Worm (Caenorhabditis elegans) whole organism, L1 larva: ENCODE results near the gene C16C8.7.
A peak's percentile ranks its signal among the peaks of the same experiment; 100 is the strongest.

ENCODE experiments used
- C04F5.9 ChIP-seq: sonication (generic microtip); optimal IDR thresholded peaks from 2 replicates; lab custom pipeline; 2016; ENCODE audit warnings: missing genetic modification characterization, missing compliant biosample characterization
- C16A3.4 ChIP-seq: fragments of 150-350 bp; optimal IDR thresholded peaks from 2 replicates; lab custom pipeline; 2014; ENCODE audit warnings: missing biosample characterization, missing genetic modification characterization
- C34B4.2 ChIP-seq: sonication (generic microtip); optimal IDR thresholded peaks from 2 replicates; lab custom pipeline; 2017; ENCODE audit warnings: mild to moderate bottlenecking, missing genetic modification characterization, missing compliant biosample characterization
- aha-1 ChIP-seq: fragments of 150-350 bp; optimal IDR thresholded peaks from 2 replicates; lab custom pipeline; 2014; ENCODE audit warnings: missing biosample characterization, missing genetic modification characterization
- aly-2 ChIP-seq: fragments of 150-350 bp; optimal IDR thresholded peaks from 2 replicates; lab custom pipeline; 2014; ENCODE audit warnings: missing biosample characterization, missing genetic modification characterization
- ama-1 ChIP-seq: fragments of 150-350 bp; optimal IDR thresholded peaks from 2 replicates; lab custom pipeline; 2014
- ceh-63 ChIP-seq: fragments of 200-800 bp; sonication (Bioruptor generic); optimal IDR thresholded peaks from 2 replicates; lab custom pipeline; 2018; ENCODE audit warnings: mild to moderate bottlenecking, missing genetic modification characterization, missing compliant biosample characterization
- ceh-82 ChIP-seq, 3 experiments: fragments of 150-350 bp in 1 of 3; sonication (generic microtip) in 2 of 3; optimal IDR thresholded peaks; 2 replicates each; lab custom pipeline; 2014 to 2017; ENCODE audit warnings: missing biosample characterization in 3 of 3, missing genetic modification characterization in 3 of 3
- ceh-88 ChIP-seq: fragments of 200-800 bp; sonication (Bioruptor generic); IDR thresholded peaks from 2 replicates; pipeline ENCODE4 v1.3.6; 2022; ENCODE audit warnings: missing genetic modification characterization, missing compliant biosample characterization
- ceh-90 ChIP-seq: sonication (generic microtip); optimal IDR thresholded peaks from 2 replicates; lab custom pipeline; 2016; ENCODE audit warnings: missing genetic modification characterization, missing compliant biosample characterization
- efl-1 ChIP-seq, 4 experiments: fragments of 150-350 bp; optimal IDR thresholded peaks in 3 of 4; peaks in 1 of 4; 1 replicate in 1 of 4; 2 replicates in 3 of 4; lab custom pipeline; 2014; ENCODE audit warnings: missing biosample characterization in 2 of 4, missing genetic modification characterization in 2 of 4, missing genetic modification reagents in 2 of 4
- egl-13 ChIP-seq: sonication (generic microtip); optimal IDR thresholded peaks from 2 replicates; lab custom pipeline; 2016; ENCODE audit warnings: missing genotype, missing genetic modification reagents, missing genetic modification characterization, missing compliant biosample characterization
- egl-27 ChIP-seq, 2 experiments: fragments of 150-350 bp in 1 of 2; sonication (generic microtip); optimal IDR thresholded peaks; 3 replicates each; lab custom pipeline; 2017 to 2018; ENCODE audit warnings: missing biosample characterization in 2 of 2, missing genetic modification characterization in 2 of 2, missing genetic modification reagents in 2 of 2
- elt-2 ChIP-seq: sonication (generic microtip); optimal IDR thresholded peaks from 2 replicates; lab custom pipeline; 2016; ENCODE audit warnings: missing genetic modification characterization, mild to moderate bottlenecking, inconsistent platforms, missing compliant biosample characterization, missing genetic modification reagents
- ets-5 ChIP-seq: fragments of 200-800 bp; sonication (Bioruptor generic); IDR thresholded peaks from 2 replicates; pipeline ENCODE4 v1.3.6; 2022; ENCODE audit warnings: missing genetic modification characterization, missing compliant biosample characterization
- fkh-10 ChIP-seq: sonication (generic microtip); optimal IDR thresholded peaks from 2 replicates; lab custom pipeline; 2017; ENCODE audit warnings: missing biosample characterization, missing genetic modification reagents, missing genetic modification characterization
- fkh-8 ChIP-seq: sonication (generic microtip); optimal IDR thresholded peaks from 2 replicates; lab custom pipeline; 2016; ENCODE audit warnings: mild to moderate bottlenecking, missing genetic modification characterization, missing compliant biosample characterization
- hlh-17 ChIP-seq: fragments of 200-800 bp; sonication (Bioruptor generic); optimal IDR thresholded peaks from 2 replicates; lab custom pipeline; 2018; ENCODE audit warnings: missing genetic modification characterization, mild to moderate bottlenecking, missing compliant biosample characterization, moderate library complexity, borderline replicate concordance
- hlh-4 ChIP-seq: sonication (generic microtip); optimal IDR thresholded peaks from 2 replicates; lab custom pipeline; 2016; ENCODE audit warnings: mild to moderate bottlenecking, missing genetic modification characterization, missing compliant biosample characterization
- isw-1 ChIP-seq: fragments of 200-800 bp; sonication (Bioruptor generic); IDR thresholded peaks from 2 replicates; pipeline ENCODE4 v1.3.6; 2022; ENCODE audit warnings: missing genetic modification characterization, missing compliant biosample characterization
- lin-13 ChIP-seq: fragments of 150-350 bp; optimal IDR thresholded peaks from 2 replicates; lab custom pipeline; 2014; ENCODE audit warnings: missing biosample characterization, missing genetic modification reagents, missing genetic modification characterization
- lin-14 ChIP-seq: fragments of 200-800 bp; sonication (Bioruptor generic); optimal IDR thresholded peaks from 2 replicates; lab custom pipeline; 2018; ENCODE audit warnings: mild to moderate bottlenecking, missing genetic modification characterization, moderate library complexity, missing compliant biosample characterization
- lin-15B ChIP-seq: fragments of 150-350 bp; sonication (generic microtip); optimal IDR thresholded peaks from 3 replicates; lab custom pipeline; 2014; ENCODE audit warnings: missing biosample characterization, missing genetic modification characterization
- lin-35 ChIP-seq, 2 experiments: fragments of 150-350 bp; optimal IDR thresholded peaks; 2 replicates each; lab custom pipeline; 2014; ENCODE audit warnings: missing biosample characterization in 2 of 2, missing genetic modification characterization in 2 of 2, missing genetic modification reagents in 2 of 2
- lin-39 ChIP-seq: fragments of 150-350 bp; optimal IDR thresholded peaks from 2 replicates; lab custom pipeline; 2014; ENCODE audit warnings: missing biosample characterization, missing genetic modification reagents, missing genetic modification characterization
- lir-3 ChIP-seq: sonication (generic microtip); optimal IDR thresholded peaks from 2 replicates; lab custom pipeline; 2016; ENCODE audit warnings: mild to moderate bottlenecking, missing genetic modification characterization, moderate library complexity, missing compliant biosample characterization; ENCODE audit not compliant: poor library complexity
- lsy-2 ChIP-seq, 2 experiments: fragments of 150-350 bp; optimal IDR thresholded peaks; 2 replicates each; lab custom pipeline; 2014; ENCODE audit warnings: missing biosample characterization in 2 of 2, missing genetic modification characterization in 2 of 2
- mab-9 ChIP-seq: fragments of 200-800 bp; sonication (Bioruptor generic); IDR thresholded peaks from 2 replicates; pipeline ENCODE4 v1.3.6; 2022; ENCODE audit warnings: missing genetic modification reagents, missing genetic modification characterization, missing compliant biosample characterization
- nhr-19 ChIP-seq: fragments of 200-800 bp; sonication (Bioruptor generic); conservative IDR thresholded peaks from 2 replicates; pipeline ENCODE4 v1.3.6; 2022; ENCODE audit warnings: missing genetic modification characterization, missing compliant biosample characterization
- nhr-237 ChIP-seq: fragments of 150-350 bp; optimal IDR thresholded peaks from 2 replicates; lab custom pipeline; 2014; ENCODE audit warnings: missing biosample characterization, missing genetic modification characterization
- nhr-77 ChIP-seq: fragments of 150-350 bp; optimal IDR thresholded peaks from 2 replicates; lab custom pipeline; 2014; ENCODE audit warnings: missing biosample characterization, missing genetic modification characterization
- nhr-85 ChIP-seq: sonication (generic microtip); peaks from one replicate; lab custom pipeline; 2016; ENCODE audit warnings: missing genetic modification characterization, inconsistent platforms, missing compliant biosample characterization
- nhr-90 ChIP-seq: sonication (generic microtip); optimal IDR thresholded peaks from 2 replicates; lab custom pipeline; 2016; ENCODE audit warnings: mild to moderate bottlenecking, missing genetic modification characterization, missing compliant biosample characterization; ENCODE audit not compliant: poor library complexity
- pax-3 ChIP-seq: fragments of 200-800 bp; sonication (Bioruptor generic); optimal IDR thresholded peaks from 2 replicates; lab custom pipeline; 2018; ENCODE audit warnings: mild to moderate bottlenecking, missing genetic modification characterization, moderate library complexity, missing compliant biosample characterization
- pqm-1 ChIP-seq: sonication (generic microtip); optimal IDR thresholded peaks from 3 replicates; lab custom pipeline; 2017; ENCODE audit warnings: missing biosample characterization, missing genetic modification characterization
- skn-1 ChIP-seq: fragments of 150-350 bp; optimal IDR thresholded peaks from 2 replicates; lab custom pipeline; 2014; ENCODE audit warnings: missing biosample characterization, missing genetic modification characterization
- snpc-4 ChIP-seq: fragments of 150-350 bp; optimal IDR thresholded peaks from 2 replicates; lab custom pipeline; 2014; ENCODE audit warnings: missing biosample characterization, missing genetic modification characterization
- sox-4 ChIP-seq: sonication (generic microtip); optimal IDR thresholded peaks from 2 replicates; lab custom pipeline; 2016; ENCODE audit warnings: missing genetic modification characterization, missing compliant biosample characterization
- sptf-1 ChIP-seq: fragments of 150-350 bp; optimal IDR thresholded peaks from 2 replicates; lab custom pipeline; 2014; ENCODE audit warnings: missing biosample characterization, missing genetic modification characterization
- tbx-2 ChIP-seq: sonication (generic microtip); optimal IDR thresholded peaks from 2 replicates; lab custom pipeline; 2016; ENCODE audit warnings: missing genetic modification characterization, missing compliant biosample characterization
- unc-86 ChIP-seq: sonication (generic microtip); optimal IDR thresholded peaks from 2 replicates; lab custom pipeline; 2016; ENCODE audit warnings: missing genetic modification characterization, missing compliant biosample characterization
- unc-98 ChIP-seq: fragments of 200-800 bp; sonication (Bioruptor generic); IDR thresholded peaks from 2 replicates; pipeline ENCODE4 v1.3.6; 2022; ENCODE audit warnings: missing genetic modification characterization, missing compliant biosample characterization
- ztf-11 ChIP-seq, 2 experiments: sonication (generic microtip); optimal IDR thresholded peaks; 2 replicates each; lab custom pipeline; 2016 to 2017; ENCODE audit warnings: missing genetic modification characterization in 2 of 2, missing biosample characterization in 1 of 2, missing compliant biosample characterization in 1 of 2

C16C8.7 gene

DNA sequence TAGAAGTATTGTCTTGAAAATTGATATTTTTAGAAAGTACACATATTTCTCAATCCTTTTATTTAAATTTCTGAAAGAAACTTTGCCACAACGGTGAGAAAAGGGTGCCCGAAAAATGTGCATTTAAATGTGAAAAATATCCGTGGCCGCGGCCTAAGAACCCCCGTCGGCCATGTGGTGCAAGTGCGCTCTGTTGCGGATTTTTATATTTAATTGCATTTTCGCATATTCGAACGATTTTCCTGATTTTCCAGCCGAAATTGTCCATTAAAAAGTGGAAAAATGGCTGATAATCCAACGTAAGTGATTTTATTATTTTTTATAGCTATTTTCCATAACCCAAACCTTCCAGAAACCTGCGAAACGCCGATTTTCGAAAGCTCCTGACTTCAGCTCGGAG, 22.3 kb upstream of the C16C8.7 start, which contains the start of gene smu-2 (continued):
- TF ChIP-seq C16A3.4 (tag; lab: Kevin White, UChicago) (peak; percentile 56), ceh-88 (GFP tag; lab: Robert Waterston, UW) (no peak), skn-1 (tag; lab: Kevin White, UChicago) (peak; percentile 37), efl-1 (optimal IDR thresholded peaks at IDR 0.05; lab: Kevin White, UChicago) (peak; percentile 71 to 73), efl-1 (GFP tag; optimal IDR thresholded peaks at IDR 0.05 in 1 of 2; lab: Kevin White, UChicago) (peak; percentile 71 to 96), ztf-11 (tag; optimal IDR thresholded peaks at IDR 0.05; lab: Kevin White, UChicago) (peak in 1 of 2 experiments; percentile 77), nhr-85 (tag; lab: Kevin White, UChicago) (peak; percentile 83), C04F5.9 (tag; lab: Kevin White, UChicago) (peak; percentile 67), elt-2 (tag; lab: Kevin White, UChicago) (peak; percentile 48), mab-9 (GFP tag; lab: Robert Waterston, UW) (peak; percentile 54), tbx-2 (tag; lab: Kevin White, UChicago) (peak; percentile 71), nhr-90 (peak; percentile 68), fkh-8 (peak; percentile 65), nhr-237 (tag; lab: Kevin White, UChicago) (peak; percentile 39), lin-13 (peak; percentile 28), isw-1 (peak; percentile 68), lin-14 (GFP tag; lab: Kevin White, UChicago) (no peak), pax-3 (peak; percentile 62), egl-13 (tag; lab: Kevin White, UChicago) (peak; percentile 25), lin-35 (GFP tag; optimal IDR thresholded peaks at IDR 0.05; lab: Kevin White, UChicago) (peak; percentile 51 to 70), unc-98 (GFP tag; lab: Robert Waterston, UW) (peak; percentile 68), lir-3 (tag; lab: Kevin White, UChicago) (peak; percentile 87), snpc-4 (tag; lab: Kevin White, UChicago) (peak; percentile 41), pqm-1 (tag; lab: Kevin White, UChicago) (no peak), sptf-1 (tag; lab: Kevin White, UChicago) (no peak), hlh-17 (GFP tag; lab: Kevin White, UChicago) (no peak), nhr-19 (peak; percentile 57), sox-4 (peak; percentile 66), lsy-2 (tag; optimal IDR thresholded peaks at IDR 0.05; lab: Kevin White, UChicago) (peak; percentile 69 to 75), unc-86 (peak; percentile 49), lin-39 (tag; lab: Kevin White, UChicago) (peak; percentile 1), ceh-90 (tag; lab: Kevin White, UChicago) (peak; percentile 84), lin-15B (peak; percentile 88), fkh-10 (GFP tag; lab: Kevin White, UChicago) (peak; percentile 44), ceh-82 (tag; optimal IDR thresholded peaks at IDR 0.05; lab: Kevin White, UChicago) (peak; percentile 24 to 81 (median 55))
- TF ChIP-seq, all 84 proteins: peak for 39

DNA sequence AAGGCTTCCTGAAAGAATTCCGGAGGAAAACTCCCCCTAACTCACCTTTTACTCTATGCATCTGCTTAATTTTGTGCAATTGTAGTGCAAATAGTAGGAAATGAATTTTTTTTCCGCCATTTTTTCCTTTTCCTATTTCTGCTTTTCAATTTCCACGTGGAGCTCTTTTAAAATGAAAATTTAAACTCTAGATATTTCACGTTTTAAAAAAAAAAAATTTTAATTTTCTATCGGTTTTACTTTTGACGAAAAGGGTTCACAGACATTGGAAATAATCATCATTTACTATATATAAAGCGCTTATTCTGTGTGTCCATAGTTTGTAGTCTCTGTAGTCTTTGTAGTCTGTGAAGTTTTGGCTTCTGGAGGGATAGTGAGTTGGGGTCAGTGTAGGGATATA, 21.6 kb upstream of the C16C8.7 start, which contains the start of gene Y49F6B.8:
TSS of gene Y49F6B.8 (minus strand) at position 101 of the 400 bp plus-strand sequence.
- TF ChIP-seq aly-2 (tag; lab: Kevin White, UChicago) (no peak), C34B4.2 (tag; lab: Kevin White, UChicago) (no peak), nhr-77 (tag; lab: Kevin White, UChicago) (no peak), egl-27 (tag; optimal IDR thresholded peaks at IDR 0.05; lab: Kevin White, UChicago) (no peak), tbx-2 (tag; lab: Kevin White, UChicago) (no peak), ceh-63 (no peak), ama-1 (lab: Kevin White, UChicago) (no peak), hlh-4 (tag; lab: Kevin White, UChicago) (no peak), mab-9 (GFP tag; lab: Robert Waterston, UW) (no peak), skn-1 (tag; lab: Kevin White, UChicago) (no peak), ets-5 (GFP tag; lab: Robert Waterston, UW) (no peak), sptf-1 (tag; lab: Kevin White, UChicago) (no peak), pqm-1 (tag; lab: Kevin White, UChicago) (no peak), lsy-2 (tag; optimal IDR thresholded peaks at IDR 0.05; lab: Kevin White, UChicago) (no peak), lin-35 (GFP tag; optimal IDR thresholded peaks at IDR 0.05; lab: Kevin White, UChicago) (no peak), aha-1 (no peak), lin-15B (no peak)
- TF ChIP-seq, all 84 proteins: peak for 0
